Worm (Caenorhabditis elegans) whole organism, young adult: Measurements from ENCODE around the gene C26B9.1.
A peak's percentile ranks its signal among the peaks of the same experiment; 100 is the strongest.

Source experiments
- B0336.3 ChIP-seq: fragments of 200-800 bp; sonication (Bioruptor generic); IDR thresholded peaks from 2 replicates; pipeline ENCODE4 v1.3.6; 2022; ENCODE audit warnings: missing genetic modification characterization, missing compliant biosample characterization
- C06A6.2 ChIP-seq: fragments of 200-800 bp; sonication (Bioruptor generic); conservative IDR thresholded peaks from 2 replicates; pipeline ENCODE4 v1.3.6; 2022; ENCODE audit warnings: missing genetic modification characterization, missing compliant biosample characterization
- F10E7.11 ChIP-seq: sonication (generic microtip); optimal IDR thresholded peaks from 2 replicates; lab custom pipeline; 2017; ENCODE audit warnings: mild to moderate bottlenecking, missing genetic modification characterization, moderate library complexity, missing compliant biosample characterization
- F22D6.2 ChIP-seq: sonication (generic microtip); optimal IDR thresholded peaks from 2 replicates; lab custom pipeline; 2016; ENCODE audit warnings: mild to moderate bottlenecking, missing genetic modification characterization, missing compliant biosample characterization
- F57A8.1 ChIP-seq: fragments of 200-800 bp; sonication (Bioruptor generic); optimal IDR thresholded peaks from 2 replicates; lab custom pipeline; 2018; ENCODE audit warnings: mild to moderate bottlenecking, missing genetic modification characterization, moderate library complexity, missing compliant biosample characterization
- F57C9.4 ChIP-seq: sonication (generic microtip); optimal IDR thresholded peaks from 2 replicates; lab custom pipeline; 2017; ENCODE audit warnings: mild to moderate bottlenecking, missing genetic modification characterization, missing compliant biosample characterization
- K11D2.4 ChIP-seq: fragments of 200-800 bp; sonication (Bioruptor generic); IDR thresholded peaks from 2 replicates; pipeline ENCODE4 v1.3.6; 2022; ENCODE audit warnings: missing genetic modification reagents, missing genetic modification characterization, missing compliant biosample characterization
- Y56A3A.18 ChIP-seq: fragments of 200-800 bp; sonication (Bioruptor generic); IDR thresholded peaks from 2 replicates; pipeline ENCODE4 v1.3.6; 2022; ENCODE audit warnings: missing genetic modification reagents, missing genetic modification characterization, missing compliant biosample characterization
- Y67H2A.10 ChIP-seq: fragments of 200-800 bp; sonication (Bioruptor generic); conservative IDR thresholded peaks from 2 replicates; pipeline ENCODE4 v1.3.6; 2022; ENCODE audit warnings: missing genetic modification reagents, missing genetic modification characterization, missing compliant biosample characterization
- ama-1 ChIP-seq, 3 experiments: fragments of 150-350 bp in 1 of 3; sonication (generic microtip) in 2 of 3; optimal IDR thresholded peaks; 2 replicates each; lab custom pipeline; 2014 to 2018; ENCODE audit warnings: missing biosample characterization in 2 of 3, missing genetic modification characterization in 2 of 3, missing genetic modification reagents in 2 of 3
- aptf-2 ChIP-seq: fragments of 200-800 bp; sonication (Bioruptor generic); conservative IDR thresholded peaks from 2 replicates; pipeline ENCODE4 v1.3.6; 2022; ENCODE audit warnings: missing genetic modification reagents, missing genetic modification characterization, missing compliant biosample characterization
- atf-7 ChIP-seq: sonication (generic microtip); optimal IDR thresholded peaks from 2 replicates; lab custom pipeline; 2017; ENCODE audit warnings: mild to moderate bottlenecking, missing genetic modification characterization, missing compliant biosample characterization
- attf-3 ChIP-seq: fragments of 200-800 bp; sonication (Bioruptor generic); conservative IDR thresholded peaks from 2 replicates; pipeline ENCODE4 v1.3.6; 2022; ENCODE audit warnings: missing genetic modification reagents, missing genetic modification characterization, missing compliant biosample characterization
- attf-5 ChIP-seq: fragments of 200-800 bp; sonication (Bioruptor generic); optimal IDR thresholded peaks from 2 replicates; lab custom pipeline; 2018; ENCODE audit warnings: mild to moderate bottlenecking, missing genetic modification characterization, missing compliant biosample characterization
- bed-2 ChIP-seq: fragments of 200-800 bp; sonication (Bioruptor generic); IDR thresholded peaks from 2 replicates; pipeline ENCODE4 v1.3.6; 2022; ENCODE audit warnings: missing genetic modification reagents, missing genetic modification characterization, missing compliant biosample characterization
- cebp-2 ChIP-seq: fragments of 200-800 bp; sonication (Bioruptor generic); IDR thresholded peaks from 2 replicates; pipeline ENCODE4 v1.3.6; 2022; ENCODE audit warnings: missing genetic modification characterization, missing compliant biosample characterization
- ceh-40 ChIP-seq: fragments of 200-800 bp; sonication (Bioruptor generic); IDR thresholded peaks from 2 replicates; pipeline ENCODE4 v1.3.6; 2022; ENCODE audit warnings: missing genetic modification characterization, missing compliant biosample characterization
- ceh-58 ChIP-seq: fragments of 200-800 bp; sonication (Bioruptor generic); IDR thresholded peaks from 2 replicates; pipeline ENCODE4 v1.3.6; 2022; ENCODE audit warnings: missing genetic modification characterization, missing compliant biosample characterization
- chd-7 ChIP-seq: sonication (generic microtip); optimal IDR thresholded peaks from 2 replicates; lab custom pipeline; 2016; ENCODE audit warnings: mild to moderate bottlenecking, missing genetic modification characterization, moderate library complexity, missing compliant biosample characterization
- die-1 ChIP-seq: sonication (generic microtip); optimal IDR thresholded peaks from 2 replicates; lab custom pipeline; 2016; ENCODE audit warnings: missing genotype, mild to moderate bottlenecking, missing genetic modification characterization, missing compliant biosample characterization
- egl-18 ChIP-seq: fragments of 200-800 bp; sonication (Bioruptor generic); IDR thresholded peaks from 2 replicates; pipeline ENCODE4 v1.3.6; 2022; ENCODE audit warnings: missing genetic modification reagents, missing genetic modification characterization, missing compliant biosample characterization
- egrh-3 ChIP-seq: fragments of 200-800 bp; sonication (Bioruptor generic); IDR thresholded peaks from 2 replicates; pipeline ENCODE4 v1.3.6; 2022; ENCODE audit warnings: missing genetic modification reagents, missing genetic modification characterization, missing compliant biosample characterization
- him-1 ChIP-seq: sonication (generic microtip); optimal IDR thresholded peaks from 2 replicates; lab custom pipeline; 2016; ENCODE audit warnings: missing genotype, missing genetic modification reagents, missing genetic modification characterization, missing compliant biosample characterization
- hlh-12 ChIP-seq: sonication (generic microtip); optimal IDR thresholded peaks from 2 replicates; lab custom pipeline; 2016; ENCODE audit warnings: missing genetic modification characterization, missing compliant biosample characterization
- hmg-1.2 ChIP-seq: fragments of 200-800 bp; sonication (Bioruptor generic); IDR thresholded peaks from 2 replicates; pipeline ENCODE4 v1.3.6; 2022; ENCODE audit warnings: missing genetic modification reagents, missing genetic modification characterization, missing compliant biosample characterization
- hsf-1 ChIP-seq: fragments of 200-800 bp; sonication (Bioruptor generic); IDR thresholded peaks from 2 replicates; pipeline ENCODE4 v1.3.6; 2022; ENCODE audit warnings: missing genetic modification reagents, missing genetic modification characterization, missing compliant biosample characterization
- let-607 ChIP-seq, 2 experiments: fragments of 200-800 bp in 1 of 2; sonication (Bioruptor generic) in 1 of 2; sonication (generic microtip) in 1 of 2; optimal IDR thresholded peaks; 2 replicates each; lab custom pipeline; 2016 to 2018; ENCODE audit warnings: mild to moderate bottlenecking in 2 of 2, missing compliant biosample characterization in 2 of 2, missing genetic modification characterization in 2 of 2, moderate library complexity in 2 of 2, missing genotype in 1 of 2
- lir-1 ChIP-seq: fragments of 200-800 bp; sonication (Bioruptor generic); conservative IDR thresholded peaks from 2 replicates; pipeline ENCODE4 v1.3.6; 2022; ENCODE audit warnings: missing genetic modification reagents, missing genetic modification characterization, missing compliant biosample characterization
- lsy-27 ChIP-seq: sonication (generic microtip); optimal IDR thresholded peaks from 2 replicates; lab custom pipeline; 2017; ENCODE audit warnings: missing genetic modification characterization, mild to moderate bottlenecking, missing compliant biosample characterization, antibody characterized with exemption, missing genotype, borderline replicate concordance; ENCODE audit not compliant: insufficient read depth
- madf-10 ChIP-seq: sonication (generic microtip); optimal IDR thresholded peaks from 2 replicates; lab custom pipeline; 2016; ENCODE audit warnings: mild to moderate bottlenecking, missing genetic modification characterization, missing compliant biosample characterization
- mes-4 ChIP-seq: sonication (generic microtip); optimal IDR thresholded peaks from 2 replicates; lab custom pipeline; 2016; ENCODE audit warnings: missing genotype, missing genetic modification characterization, missing compliant biosample characterization
- nfya-1 ChIP-seq: sonication (generic microtip); optimal IDR thresholded peaks from 2 replicates; lab custom pipeline; 2017; ENCODE audit warnings: antibody characterized with exemption, missing compliant biosample characterization, missing genetic modification characterization, borderline replicate concordance; ENCODE audit not compliant: insufficient read depth
- nhr-179 ChIP-seq: sonication (generic microtip); optimal IDR thresholded peaks from 2 replicates; lab custom pipeline; 2016; ENCODE audit warnings: mild to moderate bottlenecking, missing genetic modification characterization, missing compliant biosample characterization
- nhr-27 ChIP-seq: fragments of 200-800 bp; sonication (Bioruptor generic); optimal IDR thresholded peaks from 2 replicates; lab custom pipeline; 2018; ENCODE audit warnings: mild to moderate bottlenecking, missing genetic modification characterization, moderate library complexity, missing compliant biosample characterization
- nhr-80 ChIP-seq: sonication (generic microtip); optimal IDR thresholded peaks from 2 replicates; lab custom pipeline; 2016; ENCODE audit warnings: missing genetic modification characterization, missing compliant biosample characterization
- nhr-90 ChIP-seq: sonication (generic microtip); optimal IDR thresholded peaks from 2 replicates; lab custom pipeline; 2016; ENCODE audit warnings: missing genotype, mild to moderate bottlenecking, missing genetic modification characterization, missing compliant biosample characterization
- rcor-1 ChIP-seq: fragments of 200-800 bp; sonication (Bioruptor generic); IDR thresholded peaks from 2 replicates; pipeline ENCODE4 v1.3.6; 2022; ENCODE audit warnings: missing genetic modification reagents, missing genetic modification characterization, missing compliant biosample characterization
- repo-1 ChIP-seq: sonication (generic microtip); optimal IDR thresholded peaks from 2 replicates; lab custom pipeline; 2017; ENCODE audit warnings: mild to moderate bottlenecking, missing genetic modification characterization, missing compliant biosample characterization
- rpc-1 ChIP-seq, 2 experiments: fragments of 150-350 bp in 1 of 2; sonication (generic microtip) in 1 of 2; optimal IDR thresholded peaks; 2 replicates each; lab custom pipeline; 2014 to 2018; ENCODE audit warnings: missing biosample characterization in 1 of 2, missing genetic modification characterization in 1 of 2, missing genetic modification reagents in 1 of 2, missing genotype in 1 of 2
- sea-2 ChIP-seq: fragments of 200-800 bp; sonication (Bioruptor generic); IDR thresholded peaks from 2 replicates; pipeline ENCODE4 v1.3.6; 2022; ENCODE audit warnings: missing genetic modification characterization, missing compliant biosample characterization
- snpc-3.4 ChIP-seq: sonication (generic microtip); optimal IDR thresholded peaks from 2 replicates; lab custom pipeline; 2017; ENCODE audit warnings: missing genetic modification characterization, mild to moderate bottlenecking, missing compliant biosample characterization, antibody characterized with exemption, moderate library complexity, missing genotype, missing genetic modification reagents
- sptf-2 ChIP-seq: fragments of 200-800 bp; sonication (Bioruptor generic); optimal IDR thresholded peaks from 2 replicates; lab custom pipeline; 2018; ENCODE audit warnings: mild to moderate bottlenecking, missing genetic modification characterization, missing compliant biosample characterization
- tbx-9 ChIP-seq: sonication (generic microtip); optimal IDR thresholded peaks from 2 replicates; lab custom pipeline; 2016; ENCODE audit warnings: borderline replicate concordance, missing genetic modification characterization, inconsistent platforms, missing compliant biosample characterization
- zfh-2 ChIP-seq: fragments of 200-800 bp; sonication (Bioruptor generic); conservative IDR thresholded peaks from 2 replicates; pipeline ENCODE4 v1.3.6; 2022; ENCODE audit warnings: missing genetic modification reagents, missing genetic modification characterization, missing compliant biosample characterization
- zim-3 ChIP-seq: sonication (generic microtip); optimal IDR thresholded peaks from 2 replicates; lab custom pipeline; 2017; ENCODE audit warnings: mild to moderate bottlenecking, missing genetic modification characterization, moderate library complexity, missing compliant biosample characterization
- ztf-18 ChIP-seq: sonication (generic microtip); optimal IDR thresholded peaks from 2 replicates; lab custom pipeline; 2016; ENCODE audit warnings: missing genotype, mild to moderate bottlenecking, missing genetic modification characterization, missing compliant biosample characterization
- ztf-22 ChIP-seq: fragments of 200-800 bp; sonication (Bioruptor generic); optimal IDR thresholded peaks from 2 replicates; lab custom pipeline; 2018; ENCODE audit warnings: mild to moderate bottlenecking, missing genetic modification characterization, moderate library complexity, missing compliant biosample characterization
- ztf-28 ChIP-seq: fragments of 200-800 bp; sonication (Bioruptor generic); IDR thresholded peaks from 2 replicates; pipeline ENCODE4 v1.3.6; 2022; ENCODE audit warnings: missing genetic modification reagents, missing genetic modification characterization, missing compliant biosample characterization
- ztf-6 ChIP-seq: fragments of 200-800 bp; sonication (Bioruptor generic); IDR thresholded peaks from 2 replicates; pipeline ENCODE4 v1.3.6; 2022; ENCODE audit warnings: missing genetic modification reagents, missing genetic modification characterization, missing compliant biosample characterization

The C26B9.1 gene

ce11 chrX:5336498-5336897 lies 7.9 kb upstream of the C26B9.1 start:
- no peak for TF ChIP-seq aptf-2
- TF ChIP-seq nhr-179 (tag; lab: Kevin White, UChicago), result no peak
- no peak for TF ChIP-seq lir-1 (GFP tag; lab: Robert Waterston, UW)
- peak; percentile 75; the same call in 1 of the 2 replicates for TF ChIP-seq hmg-1.2 (GFP tag; lab: Robert Waterston, UW)
- TF ChIP-seq hlh-12 (tag; lab: Kevin White, UChicago), result no peak
- no peak for TF ChIP-seq ceh-58 (GFP tag; lab: Robert Waterston, UW)
- no peak for TF ChIP-seq egl-18
- TF ChIP-seq nhr-27, result no peak
- no peak for TF ChIP-seq sptf-2 (GFP tag; lab: Kevin White, UChicago)
- TF ChIP-seq ztf-6, result no peak
- TF ChIP-seq repo-1 (tag; lab: Kevin White, UChicago), result no peak
- no peak for TF ChIP-seq egrh-3
- TF ChIP-seq nfya-1, result no peak
- TF ChIP-seq zfh-2 (GFP tag; lab: Robert Waterston, UW), result no peak
- TF ChIP-seq snpc-3.4, result peak; percentile 44
- TF ChIP-seq ceh-40 (GFP tag; lab: Robert Waterston, UW), result no peak
- no peak for TF ChIP-seq F57C9.4 (tag; lab: Kevin White, UChicago)
- TF ChIP-seq zim-3 (tag; lab: Kevin White, UChicago), result no peak
- TF ChIP-seq C06A6.2 (GFP tag; lab: Robert Waterston, UW), result no peak
- no peak for TF ChIP-seq tbx-9 (tag; lab: Kevin White, UChicago)
- no peak for TF ChIP-seq ztf-22 (GFP tag; lab: Kevin White, UChicago)
- no peak for TF ChIP-seq atf-7 (tag; lab: Kevin White, UChicago)
- no peak for TF ChIP-seq mes-4 (tag; lab: Kevin White, UChicago)
- no peak for TF ChIP-seq sea-2 (GFP tag; lab: Robert Waterston, UW)
- TF ChIP-seq Y56A3A.18, result no peak
- TF ChIP-seq K11D2.4, result no peak
- TF ChIP-seq him-1 (tag; lab: Kevin White, UChicago), result no peak
- peak; percentile 95 for TF ChIP-seq madf-10
- TF ChIP-seq ztf-18 (tag; lab: Kevin White, UChicago), result peak; percentile 17
- TF ChIP-seq F10E7.11 (tag; lab: Kevin White, UChicago), result no peak
- no peak for TF ChIP-seq B0336.3 (GFP tag; lab: Robert Waterston, UW)
- TF ChIP-seq F22D6.2 (tag; lab: Kevin White, UChicago), result no peak
- TF ChIP-seq bed-2 (GFP tag; lab: Robert Waterston, UW), result no peak
- no peak for TF ChIP-seq lsy-27 (tag; lab: Kevin White, UChicago)
- no peak for TF ChIP-seq nhr-90 (tag; lab: Kevin White, UChicago)
- TF ChIP-seq nhr-80, result peak; percentile 73
- TF ChIP-seq chd-7 (tag; lab: Kevin White, UChicago), result no peak
- TF ChIP-seq cebp-2 (GFP tag; lab: Robert Waterston, UW), result no peak
- no peak for TF ChIP-seq ama-1 (optimal IDR thresholded peaks at IDR 0.05; lab: Kevin White, UChicago)
- TF ChIP-seq ama-1 (GFP tag; optimal IDR thresholded peaks at IDR 0.05; lab: Kevin White, UChicago), result no peak
- no peak for TF ChIP-seq rpc-1 (optimal IDR thresholded peaks at IDR 0.05; lab: Kevin White, UChicago)
- no peak for TF ChIP-seq rpc-1 (tag; optimal IDR thresholded peaks at IDR 0.05; lab: Kevin White, UChicago)
- TF ChIP-seq F57A8.1 (GFP tag; lab: Kevin White, UChicago), result no peak
- no peak for TF ChIP-seq die-1 (tag; lab: Kevin White, UChicago)
- no peak for TF ChIP-seq let-607 (tag; optimal IDR thresholded peaks at IDR 0.05; lab: Kevin White, UChicago)
- no peak for TF ChIP-seq ztf-28
- no peak for TF ChIP-seq hsf-1 (GFP tag; lab: Robert Waterston, UW)
- no peak for TF ChIP-seq attf-3 (GFP tag; lab: Robert Waterston, UW)
- TF ChIP-seq attf-5 (GFP tag; lab: Kevin White, UChicago), result peak; percentile 60
- TF ChIP-seq Y67H2A.10 (GFP tag; lab: Robert Waterston, UW), result no peak
- no peak for TF ChIP-seq rcor-1 (GFP tag; lab: Robert Waterston, UW)
